Worm (Caenorhabditis elegans) whole organism, midembryonic: ENCODE measurements around the gene F08D12.7.

Source experiments
- T22C8.4 ChIP-seq: fragments of 200-800 bp; sonication (Bioruptor generic); IDR thresholded peaks from 2 replicates; pipeline ENCODE4 v1.3.6; 2022; ENCODE audit warnings: missing genetic modification characterization, missing compliant biosample characterization
- cog-1 ChIP-seq: sonication (generic microtip); optimal IDR thresholded peaks from 2 replicates; lab custom pipeline; 2016; ENCODE audit warnings: missing genetic modification characterization, missing compliant biosample characterization
- flt-1 ChIP-seq: fragments of 200-800 bp; sonication (Bioruptor generic); IDR thresholded peaks from 2 replicates; pipeline ENCODE4 v1.3.6; 2022; ENCODE audit warnings: missing genetic modification characterization, missing compliant biosample characterization
- klf-2 ChIP-seq: fragments of 200-800 bp; sonication (Bioruptor generic); conservative IDR thresholded peaks from 2 replicates; pipeline ENCODE4 v1.3.6; 2022; ENCODE audit warnings: missing genetic modification reagents, missing genetic modification characterization, missing compliant biosample characterization
- med-1 ChIP-seq: sonication (generic microtip); optimal IDR thresholded peaks from 2 replicates; lab custom pipeline; 2017; ENCODE audit warnings: missing genetic modification characterization, mild to moderate bottlenecking, missing compliant biosample characterization, antibody characterized with exemption, missing genetic modification reagents; ENCODE audit not compliant: insufficient read depth
- ref-1 ChIP-seq: fragments of 200-800 bp; sonication (Bioruptor generic); conservative IDR thresholded peaks from 2 replicates; pipeline ENCODE4 v1.3.6; 2022; ENCODE audit warnings: missing genetic modification reagents, missing genetic modification characterization, missing compliant biosample characterization
- tab-1 ChIP-seq: fragments of 200-800 bp; sonication (Bioruptor generic); IDR thresholded peaks from 2 replicates; pipeline ENCODE4 v1.3.6; 2022; ENCODE audit warnings: missing genetic modification characterization, missing compliant biosample characterization
- ztf-23 ChIP-seq: fragments of 200-800 bp; sonication (Bioruptor generic); IDR thresholded peaks from 2 replicates; pipeline ENCODE4 v1.3.6; 2022; ENCODE audit warnings: missing genetic modification reagents, missing genetic modification characterization, missing compliant biosample characterization
- ztf-29 ChIP-seq: fragments of 200-800 bp; sonication (Bioruptor generic); IDR thresholded peaks from 2 replicates; pipeline ENCODE4 v1.3.6; 2022; ENCODE audit warnings: missing genetic modification reagents, missing genetic modification characterization, missing compliant biosample characterization

Gene F08D12.7

ce11 chrII:2801764-2802163, 32.8 kb upstream of the F08D12.7 start:
- TF ChIP-seq tab-1 (GFP tag; lab: Robert Waterston, UW), result no peak
- TF ChIP-seq ref-1 (GFP tag; lab: Robert Waterston, UW), result no peak
- no peak for TF ChIP-seq klf-2 (GFP tag; lab: Robert Waterston, UW)
- no peak for TF ChIP-seq cog-1 (tag; lab: Kevin White, UChicago)
- no peak for TF ChIP-seq flt-1 (GFP tag; lab: Robert Waterston, UW)
- TF ChIP-seq ztf-23 (GFP tag; lab: Robert Waterston, UW), result no peak
- no peak for TF ChIP-seq ztf-29 (GFP tag; lab: Robert Waterston, UW)
- TF ChIP-seq med-1 (GFP tag; lab: Kevin White, UChicago), result no peak
- no peak for TF ChIP-seq T22C8.4 (GFP tag; lab: Robert Waterston, UW)

DNA sequence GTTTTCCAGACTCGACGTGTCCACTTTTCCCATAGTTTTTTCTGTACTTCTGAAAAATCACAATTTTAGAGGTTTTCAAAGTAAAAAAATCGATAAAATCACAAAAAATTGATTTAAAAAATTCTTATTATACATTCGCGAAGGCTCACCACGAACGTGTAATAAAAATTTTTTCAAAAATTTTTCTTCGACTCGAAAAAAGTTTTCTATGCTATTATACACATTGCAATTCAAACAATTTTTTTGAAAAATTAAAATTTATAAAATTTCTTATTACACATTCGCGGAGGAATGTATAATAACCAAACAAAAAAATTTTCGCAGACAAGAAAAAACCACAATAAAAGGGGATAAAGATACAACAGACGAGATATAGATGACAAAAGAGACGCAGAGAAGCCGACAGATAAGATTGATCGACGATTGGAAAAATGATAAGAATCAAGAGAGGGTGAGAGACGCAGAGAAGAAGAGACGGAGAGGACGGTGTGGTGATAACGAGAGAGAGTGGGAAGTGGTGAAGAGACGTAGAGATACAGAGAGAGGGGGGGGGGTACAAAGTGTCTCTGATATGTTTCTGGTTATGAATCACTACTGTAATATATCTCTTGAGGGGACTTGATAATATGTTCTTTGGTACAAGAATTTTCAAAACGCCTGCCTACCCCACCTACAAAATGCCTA, 31.8 kb upstream of the F08D12.7 start, which contains the start of gene nhr-119:
TSS of gene nhr-119 (minus strand) at position 51 of the 684 bp plus-strand sequence.
- TF ChIP-seq ztf-23 (GFP tag; lab: Robert Waterston, UW) (no peak), T22C8.4 (GFP tag; lab: Robert Waterston, UW) (no peak), ref-1 (GFP tag; lab: Robert Waterston, UW) (no peak), cog-1 (tag; lab: Kevin White, UChicago) (peak; percentile 10), klf-2 (GFP tag; lab: Robert Waterston, UW) (no peak), med-1 (GFP tag; lab: Kevin White, UChicago) (no peak), flt-1 (GFP tag; lab: Robert Waterston, UW) (no peak)

DNA sequence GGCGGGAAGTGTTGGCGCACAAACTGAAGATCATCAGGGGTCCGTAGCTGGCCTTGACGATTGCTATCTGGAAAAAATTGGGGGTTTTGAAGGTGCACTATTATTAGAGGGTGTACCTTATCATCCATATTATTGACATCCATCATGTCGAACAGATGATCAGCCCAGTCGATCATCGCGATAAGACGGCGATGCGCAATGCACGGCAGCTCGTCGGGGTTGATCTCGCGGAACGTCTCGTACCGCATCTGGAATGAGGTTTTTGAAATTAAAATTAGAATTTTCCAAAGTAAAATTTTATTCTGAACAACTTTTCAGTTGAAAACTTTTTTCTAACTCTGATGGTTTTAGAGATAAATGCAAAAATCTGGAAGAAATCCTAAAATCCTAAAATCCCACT, 29.0 kb upstream of the F08D12.7 start:
- TF ChIP-seq ztf-23 (GFP tag; lab: Robert Waterston, UW) (no peak), cog-1 (tag; lab: Kevin White, UChicago) (no peak), med-1 (GFP tag; lab: Kevin White, UChicago) (no peak)

DNA sequence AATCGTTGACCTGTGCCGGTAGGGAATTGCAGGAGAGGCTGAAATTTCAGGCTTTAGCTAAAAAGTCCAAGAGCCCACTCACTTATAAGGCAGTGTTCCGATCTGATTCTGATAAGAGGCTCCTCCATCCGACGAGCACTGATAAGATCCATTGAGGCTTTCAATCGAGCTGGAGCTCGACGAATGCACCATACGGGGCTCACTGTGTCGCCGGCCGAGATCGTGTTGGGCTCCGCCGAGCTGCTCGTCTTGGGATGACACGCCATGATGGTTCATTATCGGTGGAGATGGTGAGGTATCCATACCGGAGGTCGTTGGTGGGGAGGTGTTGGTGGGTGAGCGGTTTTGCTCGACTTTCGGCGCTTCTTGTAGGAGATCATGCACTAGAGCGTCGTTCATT, 27.5 kb upstream of the F08D12.7 start:
- TF ChIP-seq ref-1 (GFP tag; lab: Robert Waterston, UW) (no peak), med-1 (GFP tag; lab: Kevin White, UChicago) (no peak), ztf-29 (GFP tag; lab: Robert Waterston, UW) (no peak), flt-1 (GFP tag; lab: Robert Waterston, UW) (no peak), tab-1 (GFP tag; lab: Robert Waterston, UW) (no peak), ztf-23 (GFP tag; lab: Robert Waterston, UW) (no peak), T22C8.4 (GFP tag; lab: Robert Waterston, UW) (no peak)

DNA sequence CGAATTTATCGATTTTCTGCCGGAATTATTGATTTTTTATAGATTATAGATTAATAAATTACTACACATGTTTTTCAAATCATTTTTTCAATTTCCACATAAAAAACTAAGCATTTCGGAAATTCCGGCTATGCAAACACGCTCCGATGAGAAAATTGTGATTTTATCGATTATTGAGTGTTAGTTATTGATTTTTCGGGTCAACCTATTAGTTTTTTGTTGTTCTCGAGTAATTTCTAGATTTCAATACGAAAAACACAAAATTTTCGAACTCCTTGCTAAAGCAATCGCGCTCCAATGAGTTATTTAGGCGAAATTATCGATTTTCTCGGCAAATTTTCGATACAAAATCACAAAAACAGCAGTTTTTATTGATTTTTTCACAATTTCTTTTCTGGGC, 26.5 kb upstream of the F08D12.7 start:
- TF ChIP-seq klf-2 (GFP tag; lab: Robert Waterston, UW), result no peak
- no peak for TF ChIP-seq ztf-29 (GFP tag; lab: Robert Waterston, UW)
- no peak for TF ChIP-seq ztf-23 (GFP tag; lab: Robert Waterston, UW)
- no peak for TF ChIP-seq ref-1 (GFP tag; lab: Robert Waterston, UW)
- no peak for TF ChIP-seq cog-1 (tag; lab: Kevin White, UChicago)
- no peak for TF ChIP-seq flt-1 (GFP tag; lab: Robert Waterston, UW)
- TF ChIP-seq tab-1 (GFP tag; lab: Robert Waterston, UW), result no peak
- no peak for TF ChIP-seq T22C8.4 (GFP tag; lab: Robert Waterston, UW)
- no peak for TF ChIP-seq med-1 (GFP tag; lab: Kevin White, UChicago)

DNA sequence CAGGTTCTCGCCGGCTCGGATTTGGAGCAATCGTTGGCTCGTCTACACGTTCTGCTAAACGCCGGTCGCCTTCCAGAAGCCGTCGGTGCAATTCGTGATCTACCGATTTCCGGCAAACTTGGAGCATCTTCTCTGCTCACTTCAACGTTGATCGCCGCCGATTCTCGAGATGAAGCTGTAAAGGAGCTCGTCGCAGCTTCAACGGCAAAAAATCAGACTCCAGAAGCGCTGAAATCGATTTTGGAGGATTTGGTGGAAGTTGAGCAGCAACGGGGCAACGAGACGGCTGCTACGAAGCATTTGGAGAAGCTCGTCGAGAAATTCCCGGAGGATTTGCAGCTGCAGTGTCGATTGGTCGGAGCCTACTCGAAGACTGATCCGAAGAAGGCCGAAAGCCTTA, 22.8 kb upstream of the F08D12.7 start:
- TF ChIP-seq ztf-29 (GFP tag; lab: Robert Waterston, UW) (no peak), ztf-23 (GFP tag; lab: Robert Waterston, UW) (no peak), ref-1 (GFP tag; lab: Robert Waterston, UW) (no peak), T22C8.4 (GFP tag; lab: Robert Waterston, UW) (no peak), flt-1 (GFP tag; lab: Robert Waterston, UW) (no peak), cog-1 (tag; lab: Kevin White, UChicago) (no peak), tab-1 (GFP tag; lab: Robert Waterston, UW) (no peak), klf-2 (GFP tag; lab: Robert Waterston, UW) (no peak), med-1 (GFP tag; lab: Kevin White, UChicago) (no peak)

DNA sequence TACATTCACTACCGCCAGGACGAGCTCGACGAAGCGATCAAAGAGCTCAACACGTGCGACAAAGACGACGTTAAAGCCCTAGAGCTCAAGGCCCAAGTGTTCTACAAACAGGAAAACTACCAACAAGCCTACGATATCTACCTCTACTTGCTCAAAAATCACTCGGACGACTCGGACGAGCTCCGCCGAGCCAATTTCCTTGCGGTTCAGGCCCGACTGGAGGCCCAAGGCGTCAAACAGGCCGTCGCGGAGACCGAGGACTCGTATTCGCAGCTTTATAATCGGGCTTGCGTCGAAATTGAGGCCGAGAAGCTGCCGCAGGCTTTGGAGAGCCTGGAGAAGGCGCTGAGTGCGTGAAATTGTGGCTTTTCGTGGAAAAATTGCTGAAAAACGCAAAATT, 18.9 kb upstream of the F08D12.7 start:
- TF ChIP-seq cog-1 (tag; lab: Kevin White, UChicago) (no peak), med-1 (GFP tag; lab: Kevin White, UChicago) (no peak), ztf-23 (GFP tag; lab: Robert Waterston, UW) (no peak), T22C8.4 (GFP tag; lab: Robert Waterston, UW) (no peak), flt-1 (GFP tag; lab: Robert Waterston, UW) (no peak), klf-2 (GFP tag; lab: Robert Waterston, UW) (no peak), tab-1 (GFP tag; lab: Robert Waterston, UW) (no peak)

ce11 chrII:2787031-2787512, 18.2 kb upstream of the F08D12.7 start, which contains the start of the genes F08D12.12 and srpa-72:
TSS of gene F08D12.12 (minus strand) at chrII:2787081.
TSS of gene srpa-72 (plus strand) at chrII:2787481.
- no peak for TF ChIP-seq med-1 (GFP tag; lab: Kevin White, UChicago)
- no peak for TF ChIP-seq tab-1 (GFP tag; lab: Robert Waterston, UW)
- no peak for TF ChIP-seq T22C8.4 (GFP tag; lab: Robert Waterston, UW)
- no peak for TF ChIP-seq flt-1 (GFP tag; lab: Robert Waterston, UW)
- TF ChIP-seq ztf-29 (GFP tag; lab: Robert Waterston, UW), result no peak; the same call in 1 of the 2 replicates
- TF ChIP-seq ref-1 (GFP tag; lab: Robert Waterston, UW), result no peak
- no peak for TF ChIP-seq cog-1 (tag; lab: Kevin White, UChicago)
- no peak for TF ChIP-seq klf-2 (GFP tag; lab: Robert Waterston, UW)
- no peak for TF ChIP-seq ztf-23 (GFP tag; lab: Robert Waterston, UW)

- no peak for TF ChIP-seq ztf-29 (GFP tag; lab: Robert Waterston, UW)
- no peak for TF ChIP-seq med-1 (GFP tag; lab: Kevin White, UChicago)
- TF ChIP-seq klf-2 (GFP tag; lab: Robert Waterston, UW), result no peak
- TF ChIP-seq tab-1 (GFP tag; lab: Robert Waterston, UW), result no peak
- TF ChIP-seq T22C8.4 (GFP tag; lab: Robert Waterston, UW), result no peak
- no peak for TF ChIP-seq flt-1 (GFP tag; lab: Robert Waterston, UW)
- no peak for TF ChIP-seq ztf-23 (GFP tag; lab: Robert Waterston, UW)
- TF ChIP-seq cog-1 (tag; lab: Kevin White, UChicago), result no peak
These were observed 16.9 kb upstream of the F08D12.7 start for ce11 chrII:2785787-2786186.
